Worm (Caenorhabditis elegans): Measurements from ENCODE around the gene set-2.

DNA sequence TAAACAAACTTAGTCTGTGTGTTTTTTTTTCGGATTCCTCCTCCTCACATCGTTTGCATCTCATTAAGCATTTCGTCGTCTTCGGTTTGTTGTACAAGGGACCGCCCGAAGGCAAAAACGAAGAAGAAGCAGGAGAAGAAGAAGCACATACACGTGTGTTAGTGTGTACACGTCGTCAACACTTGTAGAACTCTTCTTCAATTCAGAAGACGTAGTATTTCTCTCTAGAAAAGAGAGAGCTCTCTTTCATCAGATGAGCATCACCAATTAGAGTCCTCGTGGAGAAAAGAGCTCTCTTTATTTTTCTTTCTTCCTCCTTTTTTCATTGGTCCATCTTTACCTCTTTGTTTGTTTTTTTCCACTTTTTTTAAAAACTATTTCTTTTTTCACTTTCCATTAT is 38.1 kb upstream of the set-2 start:
- TF ChIP-seq ama-1 (optimal IDR thresholded peaks at IDR 0.05) = no peak
- TF ChIP-seq hmg-4 (GFP tag; optimal IDR thresholded peaks at IDR 0.05) = no peak
- TF ChIP-seq tbx-37 (GFP tag; conservative IDR thresholded peaks at IDR 0.05) = no peak
- TF ChIP-seq aly-1 (tag; optimal IDR thresholded peaks at IDR 0.05) = no peak
- TF ChIP-seq hnd-1 (tag; optimal IDR thresholded peaks at IDR 0.05) = no peak
- TF ChIP-seq tra-4 (tag; optimal IDR thresholded peaks at IDR 0.05) = no peak
- TF ChIP-seq hmbx-1 (tag; optimal IDR thresholded peaks at IDR 0.05) = no peak
- no peak for TF ChIP-seq F13C5.2 (tag; optimal IDR thresholded peaks at IDR 0.05)
- TF ChIP-seq scrt-1 (GFP tag; IDR thresholded peaks at IDR 0.05) = no peak
- TF ChIP-seq tbx-11 (GFP tag; IDR thresholded peaks at IDR 0.05) = no peak
- no peak for TF ChIP-seq ceh-36 (tag; optimal IDR thresholded peaks at IDR 0.05)
